Worm (Caenorhabditis elegans): ENCODE measurements around the gene cyk-7.

cyk-7 gene

ce11 chrIII:7835684-7836083, 40.5 kb upstream of the cyk-7 start:
- TF ChIP-seq unc-62 (GFP tag; optimal IDR thresholded peaks at IDR 0.05 in 1 of 2) (peak in 1 of 2 experiments; percentile 13), unc-62 (tag; optimal IDR thresholded peaks at IDR 0.05) (no peak), set-16 (GFP tag; IDR thresholded peaks at IDR 0.05) (no peak), dmd-8 (GFP tag; IDR thresholded peaks at IDR 0.05) (no peak), nhr-6 (tag; optimal IDR thresholded peaks at IDR 0.05) (no peak), T26A8.4 (GFP tag; IDR thresholded peaks at IDR 0.05) (no peak)

ce11 chrIII:7834848-7835247, 39.6 kb upstream of the cyk-7 start:
- TF ChIP-seq nhr-102 (tag; optimal IDR thresholded peaks at IDR 0.05) (no peak), rbr-2 (tag; optimal IDR thresholded peaks at IDR 0.05) (no peak), R02D3.7 (tag; optimal IDR thresholded peaks at IDR 0.05) (no peak), dmd-8 (GFP tag; IDR thresholded peaks at IDR 0.05) (no peak), spr-3 (GFP tag; optimal IDR thresholded peaks at IDR 0.05) (no peak), mdt-29 (GFP tag; IDR thresholded peaks at IDR 0.05) (no peak), unc-130 (GFP tag; optimal IDR thresholded peaks at IDR 0.05) (no peak), set-16 (GFP tag; IDR thresholded peaks at IDR 0.05) (no peak), aha-1 (tag) (no peak), cey-2 (tag; optimal IDR thresholded peaks at IDR 0.05; ENCODE audit: borderline replicate concordance, insufficient read depth) (no peak), lim-7 (GFP tag; IDR thresholded peaks at IDR 0.05) (no peak)

DNA sequence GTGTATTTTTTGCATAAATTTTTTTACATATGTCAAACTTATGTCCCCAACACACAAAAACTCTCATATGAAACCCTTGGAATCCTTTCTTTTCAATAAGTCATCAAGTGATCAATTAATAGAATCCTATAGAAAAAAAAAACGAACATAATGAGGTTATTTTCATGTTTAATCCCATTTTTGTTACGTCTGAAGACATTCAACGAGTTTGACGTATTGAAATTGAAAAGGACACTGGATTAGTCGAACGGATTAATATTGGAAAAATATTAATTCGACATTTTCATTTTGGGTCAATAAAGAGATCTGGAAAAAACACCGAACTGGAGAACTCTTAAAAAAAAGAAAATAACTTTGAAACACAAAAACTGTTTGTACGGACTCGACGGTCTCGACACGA, 37.3 kb upstream of the cyk-7 start:
- TF ChIP-seq lin-39 (tag; optimal IDR thresholded peaks at IDR 0.05) (no peak), rbr-2 (tag; optimal IDR thresholded peaks at IDR 0.05) (no peak), aly-2 (tag; optimal IDR thresholded peaks at IDR 0.05) (no peak), lin-13 (GFP tag; optimal IDR thresholded peaks at IDR 0.05) (no peak), set-16 (GFP tag; IDR thresholded peaks at IDR 0.05) (no peak), unc-39 (tag; optimal IDR thresholded peaks at IDR 0.05) (no peak), dmd-6 (GFP tag; IDR thresholded peaks at IDR 0.05) (no peak)

DNA sequence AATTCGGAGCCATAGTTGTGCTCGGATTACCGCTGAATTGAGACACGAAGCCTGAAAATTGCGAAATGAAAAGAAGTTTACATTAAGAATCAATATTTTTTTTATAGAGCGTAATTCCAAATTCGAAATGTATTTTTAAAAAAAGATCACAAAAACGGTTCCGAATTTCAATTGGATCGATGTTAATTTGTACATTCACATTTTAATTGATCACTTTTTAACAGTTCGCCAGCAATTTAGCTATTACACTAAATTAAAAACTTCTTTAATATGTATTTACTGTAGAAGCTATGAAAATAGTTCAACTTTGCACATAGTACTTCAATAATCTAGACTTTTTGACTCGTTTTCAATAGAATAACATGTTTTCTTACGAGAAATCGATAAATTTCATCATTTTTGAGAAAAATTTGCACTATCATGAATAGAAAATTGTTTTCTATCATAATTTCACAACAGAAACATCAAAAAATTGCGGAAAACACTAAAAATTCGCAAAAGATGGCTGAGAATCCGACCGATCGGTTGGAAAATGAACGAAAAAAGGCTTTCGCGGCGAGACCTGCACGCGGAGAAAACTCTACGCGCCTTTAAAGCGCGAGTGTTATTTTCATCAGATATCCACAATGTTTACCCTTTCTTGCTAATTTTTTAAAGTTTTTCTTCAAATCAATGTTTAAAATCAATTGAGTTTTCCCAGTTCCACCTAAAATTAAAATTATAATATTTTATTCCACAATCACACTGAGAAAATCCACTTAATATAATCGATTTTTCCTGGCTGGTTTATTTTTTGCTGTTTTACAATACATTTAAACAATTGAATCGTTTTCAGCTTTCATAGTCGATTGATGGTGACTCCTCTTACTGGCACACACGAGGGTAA, 33.6 kb upstream of the cyk-7 start, which contains the start of the genes egl-45 and kcmf-1:
Gene egl-45, minus strand, starts transcription at position 51 of the 886 bp plus-strand sequence.
Gene kcmf-1, plus strand, starts transcription at position 836 of the 886 bp plus-strand sequence.
- peak in 1 of 2 experiments; percentile 65 for TF ChIP-seq lsy-2 (tag; optimal IDR thresholded peaks at IDR 0.05)
- TF ChIP-seq unc-39 (tag; optimal IDR thresholded peaks at IDR 0.05), result no peak
- TF ChIP-seq jun-1 (tag; optimal IDR thresholded peaks at IDR 0.05), result no peak
- TF ChIP-seq D1046.2 (GFP tag; IDR thresholded peaks at IDR 0.05), result no peak
- peak; percentile 61 for TF ChIP-seq dpl-1 (GFP tag; optimal IDR thresholded peaks at IDR 0.05)
- no peak for TF ChIP-seq daf-16 (GFP tag; optimal IDR thresholded peaks at IDR 0.05)
- peak; percentile 40 for TF ChIP-seq daf-16 (tag; optimal IDR thresholded peaks at IDR 0.05)
- no peak for TF ChIP-seq ceh-44 (GFP tag; IDR thresholded peaks at IDR 0.05)
- no peak for TF ChIP-seq tag-97 (GFP tag; IDR thresholded peaks at IDR 0.05)
- peak; percentile 14 for TF ChIP-seq ama-1 (optimal IDR thresholded peaks at IDR 0.05)
- peak; percentile 11 for TF ChIP-seq dve-1 (tag; optimal IDR thresholded peaks at IDR 0.05; ENCODE audit: insufficient read depth)
- peak; percentile 41 for TF ChIP-seq hlh-30 (tag; optimal IDR thresholded peaks at IDR 0.05; ENCODE audit: insufficient read depth)
- no peak for TF ChIP-seq zfp-2 (tag; optimal IDR thresholded peaks at IDR 0.05)

DNA sequence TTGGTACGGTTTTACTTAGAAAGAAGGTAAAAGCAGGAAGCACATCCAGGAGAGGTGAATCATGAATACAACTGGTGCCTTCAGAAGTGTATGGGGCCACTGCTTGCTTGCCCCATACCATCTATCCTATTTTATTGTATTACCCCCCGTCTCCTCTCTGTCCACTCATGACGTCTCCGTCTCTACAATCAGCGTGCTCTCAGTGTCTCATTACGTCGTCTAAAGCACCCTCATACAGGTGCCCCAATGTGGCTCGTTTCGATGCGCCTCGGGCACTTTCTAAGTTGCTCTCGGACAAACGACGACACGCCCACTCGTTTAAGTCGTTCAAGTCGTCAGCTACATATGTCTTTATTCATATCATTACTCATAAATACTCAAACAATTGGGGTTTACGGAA, 28.8 kb upstream of the cyk-7 start:
- TF ChIP-seq Y105C5A.15 (GFP tag; IDR thresholded peaks at IDR 0.05) (0 out of 2 replicates have a peak, but pooled peaks have one; percentile 4), F49E8.2 (tag; optimal IDR thresholded peaks at IDR 0.05; ENCODE audit: borderline replicate concordance) (no peak), daf-19 (GFP tag; conservative IDR thresholded peaks at IDR 0.05) (peak; percentile 48; the same call in 1 of the 2 replicates), egl-43 (GFP tag; IDR thresholded peaks at IDR 0.05) (0 out of 2 replicates have a peak, but pooled peaks have one; percentile 11), aha-1 (tag) (peak; percentile 15)

Measured in whole organism, L4 larva.